Fruit fly (Drosophila melanogaster) ovary, adult (tissue): ENCODE measurements around the gene Cdk5alpha.

Experiments used
- CG17801 ChIP-seq: fragments of 200-800 bp; optimal IDR thresholded peaks from 2 replicates; lab custom pipeline; 2019; ENCODE audit warnings: missing biosample characterization, mild to moderate bottlenecking, missing genetic modification characterization, moderate library complexity; ENCODE audit not compliant: partially characterized antibody

Cdk5alpha gene

DNA sequence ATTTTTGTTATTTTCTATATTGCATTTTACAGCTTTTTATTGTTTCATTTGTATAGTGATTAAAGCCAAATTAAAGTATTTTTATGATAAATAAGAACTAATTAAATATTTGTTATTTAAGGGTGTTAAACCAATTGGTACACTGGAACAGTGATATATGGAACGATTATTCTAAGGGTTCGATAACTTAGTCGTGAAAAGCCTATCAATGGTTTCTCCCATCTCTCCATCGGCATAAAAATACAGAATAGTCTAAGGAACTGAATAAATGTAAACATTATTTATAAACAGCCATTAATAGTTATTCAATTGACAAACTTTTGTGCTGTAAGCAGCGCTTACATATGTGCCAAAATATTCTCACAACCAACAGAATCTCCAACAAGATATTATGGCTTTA lies 45.6 kb downstream of the Cdk5alpha start, which contains the start of gene Mob3:
Gene Mob3 (plus strand): TSS at position 208 of the 400 bp plus-strand sequence.
- TF ChIP-seq CG17801 (GFP tag; lab: Kevin White, UChicago) = peak; percentile 21

DNA sequence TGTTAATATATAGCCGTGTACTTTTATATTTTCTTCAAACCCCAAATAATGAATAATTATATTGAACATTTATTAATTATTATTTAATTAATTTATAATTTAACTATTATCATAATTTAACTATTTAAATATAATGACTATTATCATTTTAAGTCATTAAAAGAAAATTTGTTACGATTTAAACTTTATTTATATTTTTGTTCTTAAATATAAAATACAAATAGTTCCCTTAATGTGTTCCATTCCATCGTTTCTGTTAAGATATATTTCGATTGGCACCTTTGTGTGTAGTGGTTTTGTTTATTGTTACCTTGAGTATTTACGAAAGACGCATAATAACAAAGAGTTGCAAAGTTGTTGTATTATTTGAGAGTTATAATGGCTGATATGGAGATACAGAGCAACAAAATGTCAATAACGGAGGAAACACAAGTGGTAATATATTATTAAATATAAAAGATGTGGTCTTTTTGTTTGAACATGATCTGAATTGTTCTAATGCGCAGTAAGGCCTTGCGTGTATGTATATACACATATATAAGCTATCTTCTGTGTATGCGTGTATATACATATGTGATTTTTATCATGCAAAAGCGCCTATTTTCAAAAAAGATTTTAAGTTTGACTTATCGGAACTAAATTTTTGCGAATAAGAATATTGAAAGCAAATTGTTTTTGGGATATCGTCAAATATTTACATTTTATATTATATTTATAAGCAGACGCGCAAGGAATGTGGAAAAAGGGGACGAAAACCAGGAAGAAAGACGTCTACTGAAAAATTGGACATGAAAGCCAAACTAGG lies 46.7 kb downstream of the Cdk5alpha start, which contains the start of gene REPTOR-BP:
Gene REPTOR-BP (plus strand): TSS at position 296 of the 805 bp plus-strand sequence.
- TF ChIP-seq CG17801 (GFP tag; lab: Kevin White, UChicago) = no peak

dm6 chr2L:10263343-10263744 lies 47.4 kb downstream of the Cdk5alpha start, which contains the start of gene Rsf1:
Rsf1 (minus strand) TSS chr2L:10263554.
- no peak for TF ChIP-seq CG17801 (GFP tag; lab: Kevin White, UChicago)

- no peak for TF ChIP-seq CG17801 (GFP tag; lab: Kevin White, UChicago)
Measured at dm6 chr2L:10261774-10262173, 49.0 kb downstream of the Cdk5alpha start.

dm6 chr2L:10260750-10261493 lies 49.8 kb downstream of the Cdk5alpha start, which contains the start of gene Pten:
Pten (minus strand) TSS chr2L:10261049.
- TF ChIP-seq CG17801 (GFP tag; lab: Kevin White, UChicago) = peak; percentile 26

dm6 chr2L:10259960-10260749 lies 50.6 kb downstream of the Cdk5alpha start:
- no peak for TF ChIP-seq CG17801 (GFP tag; lab: Kevin White, UChicago)
